Worm (Caenorhabditis elegans): ENCODE data around the gene bckd-1A.

DNA sequence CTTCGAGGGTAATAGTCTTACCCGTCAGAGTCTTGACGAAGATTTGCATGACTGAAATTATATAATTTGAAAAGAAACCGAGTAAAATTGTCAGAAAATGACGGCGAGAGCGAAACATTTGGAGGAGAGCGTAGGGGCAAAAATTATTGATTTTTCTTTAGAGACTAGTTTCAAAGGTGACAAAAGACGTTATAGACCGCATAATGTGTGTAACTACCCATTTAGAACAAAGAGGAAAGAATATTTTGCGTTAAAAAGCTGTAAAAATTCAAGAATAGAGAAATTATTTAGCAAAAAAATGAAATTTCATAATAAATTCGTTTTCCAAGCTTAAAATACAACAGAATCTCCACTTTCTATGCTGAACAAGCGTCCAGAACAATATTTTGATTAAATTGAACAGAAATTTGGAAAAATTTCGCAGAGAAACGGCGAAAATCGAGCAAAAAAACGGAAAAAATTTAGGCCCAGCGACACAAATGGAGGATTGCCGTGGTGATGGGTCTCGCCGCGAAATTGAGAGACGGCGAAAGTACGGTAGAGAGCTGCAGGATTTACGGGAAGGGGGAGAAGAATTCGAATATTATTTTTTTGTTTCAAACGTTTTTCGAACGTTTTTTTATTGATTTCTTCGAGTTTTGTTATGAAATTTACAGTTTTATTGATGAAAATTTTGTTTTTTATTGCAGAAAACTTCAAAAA is 6.3 kb upstream of the bckd-1A start, which contains the start of the genes ubq-2 and frg-1:
- no peak for TF ChIP-seq nhr-12 (tag; optimal IDR thresholded peaks at IDR 0.05)
- peak; percentile 53 for TF ChIP-seq nhr-11 (tag; optimal IDR thresholded peaks at IDR 0.05)
- peak; percentile 15 for TF ChIP-seq ZK546.5 (tag; optimal IDR thresholded peaks at IDR 0.05)
- peak; percentile 97 for TF ChIP-seq nfya-1 (tag; optimal IDR thresholded peaks at IDR 0.05; ENCODE audit: insufficient read depth)
